Worm (Caenorhabditis elegans): ENCODE measurements around the gene K08H2.5.

Gene K08H2.5

DNA sequence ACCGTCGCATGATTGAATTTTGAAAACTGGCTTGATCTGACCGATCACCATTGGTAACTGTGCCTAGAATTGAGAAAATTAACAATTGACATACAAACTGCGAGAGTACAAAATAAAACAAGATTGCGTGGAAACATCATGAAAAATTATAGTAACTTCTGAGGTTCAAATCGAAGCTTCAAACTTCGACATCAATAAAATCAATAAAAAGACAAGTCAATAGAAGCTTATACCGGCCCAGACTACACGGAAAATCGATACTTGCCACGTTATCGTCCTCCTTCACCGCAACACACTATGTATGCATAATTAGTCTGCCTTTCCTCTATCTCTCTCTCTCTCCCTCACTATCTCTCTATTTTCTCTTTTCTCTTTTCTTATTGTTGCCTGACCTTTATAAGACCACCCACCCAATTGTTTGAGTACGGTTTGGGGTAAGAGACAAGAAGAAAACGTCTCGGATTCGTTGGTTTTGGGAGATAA, 15.5 kb downstream of the K08H2.5 start, which contains the start of gene skr-21 (continued):
- TF ChIP-seq hlh-6 (tag; optimal IDR thresholded peaks at IDR 0.05) (no peak), ceh-30 (tag; optimal IDR thresholded peaks at IDR 0.05) (no peak), ceh-2 (tag; optimal IDR thresholded peaks at IDR 0.05) (no peak), pax-1 (tag; optimal IDR thresholded peaks at IDR 0.05) (no peak), unc-3 (GFP tag; conservative IDR thresholded peaks at IDR 0.05) (no peak), unc-3 (tag; optimal IDR thresholded peaks at IDR 0.05) (no peak), fax-1 (tag; optimal IDR thresholded peaks at IDR 0.05) (no peak), pqm-1 (tag; optimal IDR thresholded peaks at IDR 0.05) (no peak), hlh-30 (tag; optimal IDR thresholded peaks at IDR 0.05; ENCODE audit: insufficient read depth) (no peak), pha-2 (tag; optimal IDR thresholded peaks at IDR 0.05) (no peak), sox-4 (tag; optimal IDR thresholded peaks at IDR 0.05) (no peak), unc-42 (tag; optimal IDR thresholded peaks at IDR 0.05) (no peak), ahr-1 (tag; optimal IDR thresholded peaks at IDR 0.05) (no peak), rnt-1 (tag; optimal IDR thresholded peaks at IDR 0.05) (no peak), ceh-6 (GFP tag; optimal IDR thresholded peaks at IDR 0.05) (no peak), hlh-15 (tag; optimal IDR thresholded peaks at IDR 0.05) (no peak), hlh-13 (GFP tag; optimal IDR thresholded peaks at IDR 0.05) (no peak), dmd-4 (tag; optimal IDR thresholded peaks at IDR 0.05; ENCODE audit: borderline replicate concordance) (no peak), pros-1 (tag; optimal IDR thresholded peaks at IDR 0.05) (no peak), ceh-22 (tag; optimal IDR thresholded peaks at IDR 0.05) (no peak), ceh-24 (tag; optimal IDR thresholded peaks at IDR 0.05) (no peak), sox-2 (GFP tag; IDR thresholded peaks at IDR 0.05) (peak; percentile 45), ama-1 (optimal IDR thresholded peaks at IDR 0.05) (no peak)

DNA sequence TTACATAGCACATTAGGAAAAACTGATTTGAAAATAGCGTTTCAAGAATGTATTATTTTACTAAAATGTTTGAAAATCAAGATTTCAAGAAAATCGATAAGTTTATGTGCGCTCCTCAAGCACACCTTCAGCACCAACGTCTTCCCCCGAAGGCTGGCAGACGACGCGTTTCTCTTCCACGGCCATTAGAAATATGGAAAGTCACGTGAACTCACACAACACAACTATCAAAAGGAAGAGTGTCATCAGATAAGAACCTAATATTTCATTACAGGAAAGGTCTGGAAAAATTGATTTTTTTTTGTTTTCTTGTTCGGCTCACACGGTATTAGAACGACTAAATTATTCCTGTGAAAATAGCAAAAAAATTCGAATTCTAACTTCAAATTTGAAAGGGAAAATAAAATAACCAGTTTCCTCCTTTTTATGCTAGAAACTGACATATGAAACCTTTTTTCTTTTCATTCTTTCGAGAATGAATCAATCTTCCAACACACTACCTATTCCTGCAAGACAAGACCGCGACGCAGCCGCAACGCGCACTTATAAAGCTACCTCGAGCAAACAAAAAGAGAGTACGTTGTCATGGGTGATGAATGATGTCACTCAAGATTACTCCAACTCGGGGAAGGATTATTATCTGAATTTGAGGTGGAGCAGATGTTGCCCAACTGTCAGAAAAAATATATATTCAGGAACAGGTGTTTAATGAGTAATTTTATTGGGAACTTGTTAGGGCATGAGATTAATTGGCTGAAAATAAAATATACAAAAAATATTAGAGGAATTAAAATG, 16.8 kb downstream of the K08H2.5 start:
- TF ChIP-seq unc-86 (tag; optimal IDR thresholded peaks at IDR 0.05) (no peak), ceh-19 (GFP tag; optimal IDR thresholded peaks at IDR 0.05) (peak; percentile 23), ceh-31 (tag; optimal IDR thresholded peaks at IDR 0.05) (peak; percentile 7), ceh-24 (tag; optimal IDR thresholded peaks at IDR 0.05) (no peak), ceh-2 (tag; optimal IDR thresholded peaks at IDR 0.05) (peak; percentile 36), ceh-48 (tag; optimal IDR thresholded peaks at IDR 0.05) (peak; percentile 52), ceh-22 (tag; optimal IDR thresholded peaks at IDR 0.05) (peak; percentile 11), hlh-30 (tag; optimal IDR thresholded peaks at IDR 0.05; ENCODE audit: insufficient read depth) (peak; percentile 80), elt-2 (tag; optimal IDR thresholded peaks at IDR 0.05) (peak; percentile 32)

DNA sequence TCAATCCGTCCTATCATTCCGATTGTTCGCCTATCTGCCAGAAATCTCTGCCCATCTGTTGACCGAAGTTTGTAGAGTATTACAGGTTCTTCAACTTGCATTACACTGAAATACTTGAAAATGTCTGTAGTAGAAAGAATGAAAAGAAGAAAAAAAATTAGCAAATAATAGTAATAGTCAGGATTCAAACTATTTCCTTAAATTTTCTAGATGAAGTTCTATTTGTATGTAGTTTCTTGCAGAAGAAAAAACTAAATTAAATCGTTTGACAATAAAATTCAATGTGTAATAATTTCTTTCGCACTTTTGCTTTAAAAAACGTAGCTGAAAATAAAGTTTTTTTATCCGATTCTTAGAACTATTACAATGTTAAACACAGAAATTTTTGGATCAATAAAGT, 17.5 kb downstream of the K08H2.5 start, which contains the start of gene skr-19:
Gene skr-19, minus strand, starts transcription at position 101 of the 400 bp plus-strand sequence.
- TF ChIP-seq hlh-6 (tag; optimal IDR thresholded peaks at IDR 0.05) (no peak), T23F11.4 (GFP tag; optimal IDR thresholded peaks at IDR 0.05) (no peak), ceh-34 (tag; optimal IDR thresholded peaks at IDR 0.05) (no peak), tbx-7 (tag; optimal IDR thresholded peaks at IDR 0.05) (no peak), zip-5 (tag; optimal IDR thresholded peaks at IDR 0.05) (no peak), ceh-24 (tag; optimal IDR thresholded peaks at IDR 0.05) (no peak), npax-4 (tag; optimal IDR thresholded peaks at IDR 0.05) (no peak), nhr-11 (tag; optimal IDR thresholded peaks at IDR 0.05) (no peak), eyg-1 (tag; optimal IDR thresholded peaks at IDR 0.05) (no peak), nhr-232 (tag; optimal IDR thresholded peaks at IDR 0.05) (no peak), elt-2 (tag; optimal IDR thresholded peaks at IDR 0.05) (no peak), ceh-22 (tag; optimal IDR thresholded peaks at IDR 0.05) (no peak), dmd-4 (tag; optimal IDR thresholded peaks at IDR 0.05; ENCODE audit: borderline replicate concordance) (no peak), mec-3 (tag; optimal IDR thresholded peaks at IDR 0.05; ENCODE audit: borderline replicate concordance) (no peak), pha-4 (tag; optimal IDR thresholded peaks at IDR 0.05) (no peak), K02D7.2 (tag; optimal IDR thresholded peaks at IDR 0.05) (no peak), ceh-9 (tag; optimal IDR thresholded peaks at IDR 0.05) (no peak)
